Fruit fly (Drosophila melanogaster) whole organism, embryonic: Measurements from ENCODE around the gene CG5758.

Experiments
- Bdp1 ChIP-seq: fragments of 200-800 bp; sonication (Bioruptor generic); optimal IDR thresholded peaks from 3 replicates; lab custom pipeline; 2016; ENCODE audit warnings: missing biosample characterization, missing genetic modification characterization
- CG10565 ChIP-seq: fragments of 200-800 bp; sonication (Bioruptor generic); optimal IDR thresholded peaks from 3 replicates; lab custom pipeline; 2016; ENCODE audit warnings: missing biosample characterization, mild to moderate bottlenecking, missing genetic modification characterization
- CG11398 ChIP-seq: fragments of 200-800 bp; sonication (Bioruptor generic); optimal IDR thresholded peaks from 2 replicates; lab custom pipeline; 2016; ENCODE audit warnings: missing biosample characterization, missing genetic modification characterization
- CG11504 ChIP-seq: fragments of 200-800 bp; sonication (Bioruptor generic); optimal IDR thresholded peaks from 3 replicates; lab custom pipeline; 2019; ENCODE audit warnings: missing biosample characterization, mild to moderate bottlenecking, missing genetic modification characterization, moderate library complexity
- CG11695 ChIP-seq: fragments of 200-800 bp; sonication (Bioruptor generic); IDR thresholded peaks from 3 replicates; pipeline ENCODE4 v1.3.6; 2022; ENCODE audit warnings: missing biosample characterization, missing genetic modification characterization
- CG12219 ChIP-seq: fragments of 200-800 bp; sonication (Bioruptor generic); optimal IDR thresholded peaks from 3 replicates; lab custom pipeline; 2018; ENCODE audit warnings: missing biosample characterization, mild to moderate bottlenecking, missing genetic modification characterization
- CG12942 ChIP-seq: fragments of 200-800 bp; sonication (Bioruptor generic); optimal IDR thresholded peaks from 3 replicates; lab custom pipeline; 2016; ENCODE audit warnings: missing biosample characterization, missing genetic modification characterization
- CG13775 ChIP-seq: fragments of 200-800 bp; sonication (Bioruptor generic); optimal IDR thresholded peaks from 3 replicates; lab custom pipeline; 2017; ENCODE audit warnings: missing biosample characterization, mild to moderate bottlenecking, missing genetic modification characterization
- CG15269 ChIP-seq: fragments of 200-800 bp; sonication (Bioruptor generic); optimal IDR thresholded peaks from 2 replicates; lab custom pipeline; 2018; ENCODE audit warnings: missing biosample characterization, mild to moderate bottlenecking, missing genetic modification characterization, moderate library complexity
- CG15479 ChIP-seq: fragments of 200-800 bp; sonication (Bioruptor generic); optimal IDR thresholded peaks from 3 replicates; lab custom pipeline; 2019; ENCODE audit warnings: missing biosample characterization, mild to moderate bottlenecking, missing genetic modification characterization, moderate library complexity
- CG17328 ChIP-seq: fragments of 200-800 bp; sonication (Bioruptor generic); IDR thresholded peaks from 2 replicates; pipeline ENCODE4 v1.3.6; 2022; ENCODE audit warnings: missing biosample characterization, missing genetic modification characterization
- CG17568 ChIP-seq: fragments of 200-800 bp; sonication (Bioruptor generic); optimal IDR thresholded peaks from 2 replicates; lab custom pipeline; 2018; ENCODE audit warnings: missing biosample characterization, mild to moderate bottlenecking, missing genetic modification characterization, moderate library complexity
- CG18262 ChIP-seq: fragments of 200-800 bp; optimal IDR thresholded peaks from 3 replicates; lab custom pipeline; 2019; ENCODE audit warnings: missing biosample characterization, mild to moderate bottlenecking, missing genetic modification characterization, moderate library complexity
- CG2202 ChIP-seq: fragments of 200-800 bp; sonication (Bioruptor generic); optimal IDR thresholded peaks from 2 replicates; lab custom pipeline; 2018; ENCODE audit warnings: missing biosample characterization, mild to moderate bottlenecking, missing genetic modification characterization
- CG4854 ChIP-seq: fragments of 200-800 bp; sonication (Bioruptor generic); optimal IDR thresholded peaks from 2 replicates; lab custom pipeline; 2016; ENCODE audit warnings: missing biosample characterization, missing genetic modification characterization, inconsistent platforms
- CG8290 ChIP-seq, 3 experiments: fragments of 200-800 bp; sonication (Bioruptor generic); optimal IDR thresholded peaks; 2 replicates each; lab custom pipeline; 2016 to 2019; ENCODE audit warnings: missing biosample characterization in 3 of 3, missing genetic modification characterization in 3 of 3, mild to moderate bottlenecking in 2 of 3, moderate library complexity in 1 of 3
- CG9876 ChIP-seq: fragments of 200-800 bp; sonication (Bioruptor generic); optimal IDR thresholded peaks from 2 replicates; lab custom pipeline; 2016; ENCODE audit warnings: missing biosample characterization, missing genetic modification characterization
- CHES-1-like ChIP-seq: fragments of 200-800 bp; sonication (Bioruptor generic); optimal IDR thresholded peaks from 2 replicates; lab custom pipeline; 2016; ENCODE audit warnings: missing biosample characterization, missing genetic modification characterization
- CkIIα-i1 ChIP-seq: fragments of 200-800 bp; sonication (Bioruptor generic); IDR thresholded peaks from 2 replicates; pipeline ENCODE4 v1.3.6; 2022; ENCODE audit warnings: missing biosample characterization, missing genetic modification characterization
- CrebB ChIP-seq: fragments of 200-800 bp; sonication (Bioruptor generic); optimal IDR thresholded peaks from 3 replicates; lab custom pipeline; 2018; ENCODE audit warnings: missing biosample characterization, mild to moderate bottlenecking, missing genetic modification characterization
- Dad ChIP-seq: fragments of 200-800 bp; sonication (Bioruptor generic); optimal IDR thresholded peaks from 3 replicates; lab custom pipeline; 2016; ENCODE audit warnings: missing biosample characterization, missing genetic modification characterization
- Fer1 ChIP-seq: fragments of 200-800 bp; sonication (Bioruptor generic); optimal IDR thresholded peaks from 2 replicates; lab custom pipeline; 2017; ENCODE audit warnings: missing biosample characterization, mild to moderate bottlenecking, missing genetic modification characterization
- Gug ChIP-seq: fragments of 200-800 bp; sonication (Bioruptor generic); IDR thresholded peaks from 4 replicates; pipeline ENCODE4 v1.3.6; 2022; ENCODE audit warnings: missing biosample characterization, missing genetic modification characterization
- Lpt ChIP-seq: fragments of >200 bp; optimal IDR thresholded peaks from 2 replicates; lab custom pipeline; 2018; ENCODE audit warnings: missing biosample characterization, missing genetic modification characterization
- Med ChIP-seq: fragments of 200-800 bp; sonication (Bioruptor generic); peaks from one replicate; lab custom pipeline; 2016; ENCODE audit warnings: missing biosample characterization, missing genetic modification characterization, mild to moderate bottlenecking, inconsistent platforms, moderate library complexity
- NFAT ChIP-seq: fragments of 200-800 bp; sonication (Bioruptor generic); IDR thresholded peaks from 2 replicates; pipeline ENCODE4 v1.3.6; 2022; ENCODE audit warnings: missing biosample characterization, missing genetic modification characterization
- Optix ChIP-seq: fragments of 200-800 bp; sonication (Bioruptor generic); IDR thresholded peaks from 3 replicates; pipeline ENCODE4 v1.3.6; 2022; ENCODE audit warnings: missing biosample characterization, missing genetic modification characterization
- Rfx ChIP-seq: fragments of 200-800 bp; sonication (Bioruptor generic); IDR thresholded peaks from 2 replicates; pipeline ENCODE4 v1.3.6; 2022; ENCODE audit warnings: missing biosample characterization, missing genetic modification characterization
- Stat92E ChIP-seq, 3 experiments: fragments of >200 bp in 2 of 3; fragments of 200-800 bp in 1 of 3; sonication (Bioruptor generic) in 1 of 3; optimal IDR thresholded peaks; 2 replicates each; lab custom pipeline; 2017 to 2019; ENCODE audit warnings: missing biosample characterization in 3 of 3, missing genetic modification characterization in 3 of 3, mild to moderate bottlenecking in 1 of 3, moderate library complexity in 1 of 3
- YL-1 ChIP-seq: fragments of 200-800 bp; sonication (Bioruptor generic); optimal IDR thresholded peaks from 3 replicates; lab custom pipeline; 2017; ENCODE audit warnings: missing biosample characterization, mild to moderate bottlenecking, missing genetic modification characterization
- chinmo ChIP-seq: fragments of 200-800 bp; sonication (Bioruptor generic); IDR thresholded peaks from 4 replicates; pipeline ENCODE4 v1.3.6; 2022; ENCODE audit warnings: missing biosample characterization, missing genetic modification characterization; ENCODE audit not compliant: partially characterized antibody
- crp ChIP-seq, 2 experiments: fragments of 200-800 bp; sonication (Bioruptor generic); optimal IDR thresholded peaks; 2 replicates in 1 of 2; 3 replicates in 1 of 2; lab custom pipeline; 2017; ENCODE audit warnings: missing biosample characterization in 2 of 2, missing genetic modification characterization in 2 of 2, mild to moderate bottlenecking in 1 of 2, moderate library complexity in 1 of 2
- exex ChIP-seq: fragments of 200-800 bp; sonication (Bioruptor generic); optimal IDR thresholded peaks from 4 replicates; lab custom pipeline; 2018; ENCODE audit warnings: missing biosample characterization, mild to moderate bottlenecking, missing genetic modification characterization, moderate library complexity
- fd96Cb ChIP-seq: fragments of 200-800 bp; sonication (Bioruptor generic); optimal IDR thresholded peaks from 2 replicates; lab custom pipeline; 2018; ENCODE audit warnings: missing biosample characterization, mild to moderate bottlenecking, missing genetic modification characterization, moderate library complexity
- gro ChIP-seq: fragments of 200-800 bp; sonication (Bioruptor generic); optimal IDR thresholded peaks from 2 replicates; lab custom pipeline; 2016; ENCODE audit warnings: missing biosample characterization, missing genetic modification characterization
- hth ChIP-seq: fragments of >200 bp; optimal IDR thresholded peaks from 2 replicates; lab custom pipeline; 2017; ENCODE audit warnings: inconsistent platforms
- lola ChIP-seq, 3 experiments: fragments of >200 bp in 2 of 3; fragments of 200-800 bp in 1 of 3; sonication (Bioruptor generic) in 1 of 3; optimal IDR thresholded peaks; 2 replicates each; lab custom pipeline; 2017 to 2019; ENCODE audit warnings: missing biosample characterization in 3 of 3, missing genetic modification characterization in 3 of 3, mild to moderate bottlenecking in 1 of 3, moderate library complexity in 1 of 3
- maf-S ChIP-seq: fragments of 200-800 bp; sonication (Bioruptor generic); optimal IDR thresholded peaks from 2 replicates; lab custom pipeline; 2016; ENCODE audit warnings: missing biosample characterization, missing genetic modification characterization
- mirr ChIP-seq: fragments of 200-800 bp; sonication (Bioruptor generic); optimal IDR thresholded peaks from 3 replicates; lab custom pipeline; 2018; ENCODE audit warnings: missing biosample characterization, mild to moderate bottlenecking, missing genetic modification characterization
- nau ChIP-seq: fragments of 200-800 bp; sonication (Bioruptor generic); optimal IDR thresholded peaks from 3 replicates; lab custom pipeline; 2017; ENCODE audit warnings: missing biosample characterization, mild to moderate bottlenecking, missing genetic modification characterization, missing genetic modification reagents
- sens ChIP-seq: fragments of 200-800 bp; sonication (Bioruptor generic); peaks from one replicate; lab custom pipeline; 2016; ENCODE audit warnings: missing biosample characterization, missing genetic modification characterization
- slbo ChIP-seq: fragments of 200-800 bp; sonication (Bioruptor generic); IDR thresholded peaks from 2 replicates; pipeline ENCODE4 v1.3.6; 2022; ENCODE audit warnings: missing biosample characterization, missing genetic modification characterization
- so ChIP-seq: fragments of 200-800 bp; sonication (Bioruptor generic); IDR thresholded peaks from 3 replicates; pipeline ENCODE4 v1.3.6; 2022; ENCODE audit warnings: missing biosample characterization, missing genetic modification characterization
- sr ChIP-seq: fragments of 200-800 bp; sonication (Bioruptor generic); IDR thresholded peaks from 3 replicates; pipeline ENCODE4 v1.3.6; 2022; ENCODE audit warnings: missing biosample characterization, missing genetic modification characterization
- sug ChIP-seq: fragments of 200-800 bp; optimal IDR thresholded peaks from 2 replicates; lab custom pipeline; 2019; ENCODE audit warnings: missing biosample characterization, mild to moderate bottlenecking, missing genetic modification characterization, moderate library complexity
- tll ChIP-seq, 2 experiments: fragments of 200-800 bp in 1 of 2; fragments of >200 bp in 1 of 2; sonication (Bioruptor generic) in 1 of 2; optimal IDR thresholded peaks; 2 replicates each; lab custom pipeline; 2017 to 2019; ENCODE audit warnings: missing biosample characterization in 2 of 2, missing genetic modification characterization in 2 of 2, mild to moderate bottlenecking in 1 of 2, moderate library complexity in 1 of 2
- twi ChIP-seq: fragments of 200-800 bp; optimal IDR thresholded peaks from 2 replicates; lab custom pipeline; 2019; ENCODE audit warnings: missing biosample characterization, mild to moderate bottlenecking, missing genetic modification characterization, moderate library complexity
- tx ChIP-seq: fragments of 200-800 bp; sonication (Bioruptor generic); optimal IDR thresholded peaks from 2 replicates; lab custom pipeline; 2016; ENCODE audit warnings: missing biosample characterization, missing genetic modification characterization

CG5758 gene

dm6 chr2L:18144268-18144834, 24.6 kb downstream of the CG5758 start (continued):
- TF ChIP-seq Gug (GFP tag; lab: Robert Waterston, UW) (no peak), twi (tag; lab: Kevin White, UChicago) (peak; percentile 36), CG11504 (tag; lab: Kevin White, UChicago) (no peak), mirr (GFP tag; lab: Kevin White, UChicago) (peak; percentile 31), CG15479 (GFP tag; lab: Kevin White, UChicago) (peak; percentile 70), tx (no peak)

dm6 chr2L:18145253-18145652, 25.5 kb downstream of the CG5758 start:
- TF ChIP-seq YL-1 (GFP tag; lab: Kevin White, UChicago), result no peak
- peak; percentile 82 for TF ChIP-seq CG2202 (tag; lab: Kevin White, UChicago)
- peak; percentile 73 for TF ChIP-seq CG9876 (GFP tag; lab: Kevin White, UChicago)
- TF ChIP-seq CrebB (tag; lab: Kevin White, UChicago), result peak; percentile 63
- TF ChIP-seq Bdp1 (GFP tag; lab: Kevin White, UChicago), result peak; percentile 71
- TF ChIP-seq maf-S (GFP tag; lab: Kevin White, UChicago), result peak; percentile 81
- peak; percentile 82 for TF ChIP-seq slbo
- peak; percentile 83 for TF ChIP-seq fd96Cb (tag; lab: Kevin White, UChicago)
- TF ChIP-seq Optix (GFP tag; lab: Robert Waterston, UW), result peak; percentile 85
- peak; percentile 76 for TF ChIP-seq CG15269 (tag; lab: Kevin White, UChicago)
- no peak for TF ChIP-seq Lpt
- peak; percentile 83 for TF ChIP-seq CHES-1-like
- no peak for TF ChIP-seq exex (tag; lab: Kevin White, UChicago)
- TF ChIP-seq CG8290 (GFP tag; optimal IDR thresholded peaks at IDR 0.05; lab: Kevin White, UChicago), result peak; percentile 92
- TF ChIP-seq CG8290 (tag; optimal IDR thresholded peaks at IDR 0.05; lab: Kevin White, UChicago), result peak; percentile 42 to 67
- peak; percentile 77 for TF ChIP-seq Dad
- TF ChIP-seq gro (GFP tag; lab: Kevin White, UChicago), result peak; percentile 44
- TF ChIP-seq CG13775 (GFP tag; lab: Kevin White, UChicago), result peak; percentile 89
- TF ChIP-seq so (GFP tag; lab: Robert Waterston, UW), result peak; percentile 76; the same call in 1 of the 3 replicates
- peak; percentile 81 for TF ChIP-seq CG11695 (GFP tag; lab: Robert Waterston, UW)
- TF ChIP-seq CG12219, result peak; percentile 69
- TF ChIP-seq Fer1, result peak; percentile 63
- TF ChIP-seq CkIIα-i1 (GFP tag; lab: Robert Waterston, UW), result no peak
- peak in 1 of 3 experiments; percentile 86 for TF ChIP-seq Stat92E (GFP tag; optimal IDR thresholded peaks at IDR 0.05; lab: Kevin White, UChicago)
- peak; percentile 66 for TF ChIP-seq NFAT
- peak; percentile 78 for TF ChIP-seq Rfx
- peak; percentile 93 for TF ChIP-seq CG17328 (GFP tag; lab: Robert Waterston, UW)
- peak; percentile 55 for TF ChIP-seq CG17568
- peak in 1 of 3 experiments; percentile 94 for TF ChIP-seq lola (GFP tag; optimal IDR thresholded peaks at IDR 0.05; lab: Kevin White, UChicago)
- TF ChIP-seq tll (GFP tag; optimal IDR thresholded peaks at IDR 0.05; lab: Kevin White, UChicago), result peak in 1 of 2 experiments; percentile 74
- TF ChIP-seq crp (GFP tag; optimal IDR thresholded peaks at IDR 0.05; lab: Kevin White, UChicago), result peak in 1 of 2 experiments; percentile 35
- TF ChIP-seq sug (tag; lab: Kevin White, UChicago), result no peak
- TF ChIP-seq sens (GFP tag; lab: Kevin White, UChicago), result peak; percentile 98
- TF ChIP-seq CG10565 (GFP tag; lab: Kevin White, UChicago), result peak; percentile 68
- TF ChIP-seq CG18262 (tag; lab: Kevin White, UChicago), result peak; percentile 93
- no peak for TF ChIP-seq hth
- TF ChIP-seq CG4854, result peak; percentile 82
- TF ChIP-seq Med (GFP tag; lab: Kevin White, UChicago), result peak; percentile 97
- peak; percentile 53 for TF ChIP-seq nau (GFP tag; lab: Kevin White, UChicago)
- TF ChIP-seq chinmo (GFP tag; lab: Robert Waterston, UW), result no peak
- TF ChIP-seq CG11398 (GFP tag; lab: Kevin White, UChicago), result peak; percentile 79
- TF ChIP-seq CG12942 (GFP tag; lab: Kevin White, UChicago), result peak; percentile 67
- no peak for TF ChIP-seq sr (GFP tag; lab: Robert Waterston, UW)
